Fruit fly (Drosophila melanogaster): ENCODE results near the gene tHMG2.

- TF ChIP-seq Myb (GFP tag; optimal IDR thresholded peaks at IDR 0.05) = peak; percentile 92
- TF ChIP-seq Stat92E (GFP tag; optimal IDR thresholded peaks at IDR 0.05) = no peak
These were observed 1.5 kb upstream of the tHMG2 start, which contains the start of the genes CCT1 and tHMG1 for dm6 chr3R:22491088-22491879.
